Worm (Caenorhabditis elegans): ENCODE results near the gene C43C3.4.

ce11 chrX:9680119-9680682, 5.5 kb upstream of the C43C3.4 start, which contains the start of gene ifp-1:
- TF ChIP-seq W03F9.2 (tag; optimal IDR thresholded peaks at IDR 0.05) (no peak), him-1 (tag; optimal IDR thresholded peaks at IDR 0.05) (no peak)

Measured in whole organism, L4/young adult.